Fruit fly (Drosophila melanogaster): ENCODE data around the gene Sfmbt.

The Sfmbt gene

DNA sequence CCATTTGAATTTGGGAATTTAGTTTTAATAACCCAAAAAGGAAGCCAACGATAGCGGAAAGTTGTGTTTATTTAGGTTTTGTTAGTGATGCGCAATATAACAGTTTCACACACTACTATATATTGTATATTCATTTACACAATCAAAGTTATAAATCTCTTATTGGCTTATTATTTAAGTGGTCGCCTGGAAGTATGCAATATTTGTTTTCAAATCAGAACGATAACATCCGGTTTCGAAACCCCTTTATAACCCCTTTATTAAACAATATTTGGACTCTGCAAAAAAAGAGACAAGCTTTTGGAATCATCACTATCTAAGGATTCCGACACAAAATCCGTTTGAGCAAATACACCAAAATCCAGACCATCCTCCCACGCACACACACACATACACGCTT, 18.7 kb downstream of the Sfmbt start (continued):
- TF ChIP-seq scrt (GFP tag; optimal IDR thresholded peaks at IDR 0.05), result no peak
- no peak for TF ChIP-seq Mes4 (GFP tag; optimal IDR thresholded peaks at IDR 0.05)
- TF ChIP-seq CG34376 (GFP tag; optimal IDR thresholded peaks at IDR 0.05), result peak; percentile 34
- TF ChIP-seq CG17829 (tag; optimal IDR thresholded peaks at IDR 0.05), result no peak
- TF ChIP-seq tll (GFP tag; optimal IDR thresholded peaks at IDR 0.05), result no peak
- TF ChIP-seq caup (GFP tag; optimal IDR thresholded peaks at IDR 0.05; ENCODE audit: severe bottlenecking), result peak; percentile 1
- TF ChIP-seq CG4282 (GFP tag; optimal IDR thresholded peaks at IDR 0.05), result no peak
- TF ChIP-seq CG3281 (GFP tag; optimal IDR thresholded peaks at IDR 0.05), result peak; percentile 51
- no peak for TF ChIP-seq Dp (GFP tag; optimal IDR thresholded peaks at IDR 0.05)
- no peak for TF ChIP-seq CG1024 (GFP tag; IDR thresholded peaks at IDR 0.05)
- TF ChIP-seq chif (GFP tag; optimal IDR thresholded peaks at IDR 0.05), result no peak
- TF ChIP-seq CG2116 (GFP tag; optimal IDR thresholded peaks at IDR 0.05), result peak; percentile 14
- no peak for TF ChIP-seq HLH4C (GFP tag; IDR thresholded peaks at IDR 0.05; ENCODE audit: partially characterized antibody)
- no peak for TF ChIP-seq Lpt (GFP tag; optimal IDR thresholded peaks at IDR 0.05)
- TF ChIP-seq CG11247 (GFP tag; IDR thresholded peaks at IDR 0.05), result no peak
- no peak for TF ChIP-seq dysf (GFP tag; IDR thresholded peaks at IDR 0.05)
- TF ChIP-seq CG8944 (GFP tag; optimal IDR thresholded peaks at IDR 0.05), result no peak
- no peak for TF ChIP-seq Stat92E (GFP tag; optimal IDR thresholded peaks at IDR 0.05)
- peak; percentile 22 for TF ChIP-seq CG15514 (GFP tag; optimal IDR thresholded peaks at IDR 0.05)
- no peak for TF ChIP-seq CG10565 (GFP tag; optimal IDR thresholded peaks at IDR 0.05)
- no peak for TF ChIP-seq Dfd (GFP tag; optimal IDR thresholded peaks at IDR 0.05)
- TF ChIP-seq CG9215 (GFP tag; IDR thresholded peaks at IDR 0.05), result no peak
- no peak for TF ChIP-seq gcm2 (GFP tag; optimal IDR thresholded peaks at IDR 0.05)
- no peak for TF ChIP-seq pho (GFP tag; optimal IDR thresholded peaks at IDR 0.05)
- TF ChIP-seq Antp (GFP tag; optimal IDR thresholded peaks at IDR 0.05), result no peak
- TF ChIP-seq CG10366 (GFP tag; IDR thresholded peaks at IDR 0.05), result no peak
- TF ChIP-seq CkIIα-i1 (GFP tag; IDR thresholded peaks at IDR 0.05), result no peak
- no peak for TF ChIP-seq Hey (tag; optimal IDR thresholded peaks at IDR 0.05)
- no peak for TF ChIP-seq Hr78 (GFP tag; optimal IDR thresholded peaks at IDR 0.05)
- no peak for TF ChIP-seq CG1603 (tag; optimal IDR thresholded peaks at IDR 0.05)
- no peak for TF ChIP-seq CG13123 (GFP tag; optimal IDR thresholded peaks at IDR 0.05)
- no peak for TF ChIP-seq CG17802 (tag; optimal IDR thresholded peaks at IDR 0.05)
- TF ChIP-seq exex (tag; optimal IDR thresholded peaks at IDR 0.05), result no peak
- TF ChIP-seq CG12659 (GFP tag; optimal IDR thresholded peaks at IDR 0.05), result peak; percentile 1
- TF ChIP-seq BtbVII (GFP tag; optimal IDR thresholded peaks at IDR 0.05), result peak; percentile 48
- no peak for TF ChIP-seq luna (GFP tag; optimal IDR thresholded peaks at IDR 0.05)
- no peak for TF ChIP-seq CG2120 (GFP tag; optimal IDR thresholded peaks at IDR 0.05)
- TF ChIP-seq CG3163 (GFP tag; optimal IDR thresholded peaks at IDR 0.05), result no peak
- TF ChIP-seq CG17385 (GFP tag; optimal IDR thresholded peaks at IDR 0.05), result no peak
- no peak for TF ChIP-seq twi (tag; optimal IDR thresholded peaks at IDR 0.05)
- no peak for TF ChIP-seq Gug (GFP tag; IDR thresholded peaks at IDR 0.05)
- peak; percentile 26 for TF ChIP-seq stwl (tag; optimal IDR thresholded peaks at IDR 0.05)
- peak; percentile 34 for TF ChIP-seq nau (GFP tag; optimal IDR thresholded peaks at IDR 0.05)
- no peak for TF ChIP-seq CG4854 (GFP tag; optimal IDR thresholded peaks at IDR 0.05)
- peak; percentile 39 for TF ChIP-seq Fer3 (tag; optimal IDR thresholded peaks at IDR 0.05)
- TF ChIP-seq HmgD (GFP tag; optimal IDR thresholded peaks at IDR 0.05), result no peak
- TF ChIP-seq Camta (GFP tag; optimal IDR thresholded peaks at IDR 0.05), result no peak
- no peak for TF ChIP-seq emc (GFP tag; optimal IDR thresholded peaks at IDR 0.05)
- TF ChIP-seq dan (GFP tag; IDR thresholded peaks at IDR 0.05), result no peak
- peak; percentile 28 for TF ChIP-seq Asciz (GFP tag; optimal IDR thresholded peaks at IDR 0.05)
- no peak for TF ChIP-seq tin (GFP tag; optimal IDR thresholded peaks at IDR 0.05)
